Worm (Caenorhabditis elegans) whole organism, L2 larva: ENCODE results near the gene mob-2.

ENCODE experiments used
- C34F6.9 ChIP-seq: fragments of 150-350 bp; optimal IDR thresholded peaks from 2 replicates; lab custom pipeline; 2014; ENCODE audit warnings: missing biosample characterization, missing genetic modification characterization
- F13H6.1 ChIP-seq: sonication (generic microtip); optimal IDR thresholded peaks from 2 replicates; lab custom pipeline; 2016; ENCODE audit warnings: missing genetic modification characterization, missing compliant biosample characterization
- R02D3.7 ChIP-seq: fragments of 150-350 bp; optimal IDR thresholded peaks from 2 replicates; lab custom pipeline; 2014; ENCODE audit warnings: missing biosample characterization, missing genetic modification characterization
- Y55F3AM.14 ChIP-seq: fragments of 200-800 bp; sonication (Bioruptor generic); optimal IDR thresholded peaks from 2 replicates; lab custom pipeline; 2018; ENCODE audit warnings: mild to moderate bottlenecking, missing genetic modification characterization, missing compliant biosample characterization
- ZK546.5 ChIP-seq: sonication (generic microtip); optimal IDR thresholded peaks from 2 replicates; lab custom pipeline; 2017; ENCODE audit warnings: missing biosample characterization, missing genetic modification characterization
- alr-1 ChIP-seq: fragments of 150-350 bp; optimal IDR thresholded peaks from 2 replicates; lab custom pipeline; 2014; ENCODE audit warnings: missing biosample characterization, missing genetic modification characterization
- aly-2 ChIP-seq: fragments of 150-350 bp; optimal IDR thresholded peaks from 2 replicates; lab custom pipeline; 2014; ENCODE audit warnings: missing biosample characterization, missing genetic modification characterization
- ama-1 ChIP-seq: fragments of 150-350 bp; optimal IDR thresholded peaks from 2 replicates; lab custom pipeline; 2018; ENCODE audit warnings: inconsistent platforms
- blmp-1 ChIP-seq: sonication (generic microtip); optimal IDR thresholded peaks from 2 replicates; lab custom pipeline; 2017; ENCODE audit warnings: missing genetic modification characterization, mild to moderate bottlenecking, missing compliant biosample characterization, antibody characterized with exemption, moderate library complexity; ENCODE audit not compliant: insufficient read depth
- ceh-16 ChIP-seq: fragments of 150-350 bp; optimal IDR thresholded peaks from 2 replicates; lab custom pipeline; 2014; ENCODE audit warnings: missing biosample characterization, missing genetic modification characterization
- crh-2 ChIP-seq: sonication (generic microtip); optimal IDR thresholded peaks from 2 replicates; lab custom pipeline; 2017; ENCODE audit warnings: missing biosample characterization, missing genetic modification characterization
- dmd-4 ChIP-seq: sonication (generic microtip); optimal IDR thresholded peaks from 2 replicates; lab custom pipeline; 2017; ENCODE audit warnings: missing biosample characterization, missing genetic modification characterization
- elt-1 ChIP-seq: fragments of 150-350 bp; optimal IDR thresholded peaks from 2 replicates; lab custom pipeline; 2014; ENCODE audit warnings: missing biosample characterization, missing genetic modification characterization
- elt-3 ChIP-seq: sonication (generic microtip); optimal IDR thresholded peaks from 2 replicates; lab custom pipeline; 2017; ENCODE audit warnings: missing biosample characterization, missing genetic modification characterization
- fos-1 ChIP-seq: fragments of 150-350 bp; optimal IDR thresholded peaks from 2 replicates; lab custom pipeline; 2014; ENCODE audit warnings: missing biosample characterization, missing genetic modification characterization
- gmeb-1 ChIP-seq: fragments of 150-350 bp; optimal IDR thresholded peaks from 2 replicates; lab custom pipeline; 2014; ENCODE audit warnings: missing biosample characterization, missing genetic modification characterization
- lin-11 ChIP-seq: fragments of 150-350 bp; sonication (generic microtip); optimal IDR thresholded peaks from 2 replicates; lab custom pipeline; 2014; ENCODE audit warnings: missing biosample characterization, missing genetic modification characterization, inconsistent platforms, mixed read lengths
- lin-13 ChIP-seq: fragments of 150-350 bp; optimal IDR thresholded peaks from 2 replicates; lab custom pipeline; 2014; ENCODE audit warnings: missing biosample characterization, missing genetic modification reagents, missing genetic modification characterization
- lin-39 ChIP-seq: fragments of 150-350 bp; optimal IDR thresholded peaks from 2 replicates; lab custom pipeline; 2014; ENCODE audit warnings: missing biosample characterization, missing genetic modification reagents, missing genetic modification characterization
- lsy-2 ChIP-seq, 2 experiments: fragments of 150-350 bp in 1 of 2; sonication (generic microtip) in 1 of 2; optimal IDR thresholded peaks; 2 replicates each; lab custom pipeline; 2014 to 2017; ENCODE audit warnings: missing biosample characterization in 2 of 2, missing genetic modification characterization in 2 of 2
- mab-5 ChIP-seq: fragments of 150-350 bp; optimal IDR thresholded peaks from 2 replicates; lab custom pipeline; 2014; ENCODE audit warnings: missing biosample characterization, missing genetic modification characterization
- mbf-1 ChIP-seq: sonication (generic microtip); optimal IDR thresholded peaks from 2 replicates; lab custom pipeline; 2017; ENCODE audit warnings: missing biosample characterization, missing genetic modification characterization
- mdl-1 ChIP-seq, 2 experiments: fragments of 150-350 bp in 1 of 2; sonication (generic microtip) in 1 of 2; optimal IDR thresholded peaks; 2 replicates each; lab custom pipeline; 2017; ENCODE audit warnings: missing biosample characterization in 2 of 2, missing genetic modification characterization in 2 of 2
- nhr-10 ChIP-seq: sonication (generic microtip); optimal IDR thresholded peaks from 2 replicates; lab custom pipeline; 2017; ENCODE audit warnings: missing biosample characterization, missing genetic modification characterization
- nhr-11 ChIP-seq: fragments of 150-350 bp; optimal IDR thresholded peaks from 2 replicates; lab custom pipeline; 2014; ENCODE audit warnings: missing biosample characterization, missing genetic modification characterization
- nhr-12 ChIP-seq: fragments of 150-350 bp; optimal IDR thresholded peaks from 2 replicates; lab custom pipeline; 2014; ENCODE audit warnings: missing biosample characterization, missing genetic modification characterization
- nhr-21 ChIP-seq: fragments of 150-350 bp; optimal IDR thresholded peaks from 2 replicates; lab custom pipeline; 2014; ENCODE audit warnings: missing biosample characterization, missing genetic modification characterization
- nhr-237 ChIP-seq: fragments of 150-350 bp; optimal IDR thresholded peaks from 2 replicates; lab custom pipeline; 2014; ENCODE audit warnings: missing biosample characterization, missing genetic modification characterization
- nhr-25 ChIP-seq: fragments of 150-350 bp; sonication (generic microtip); optimal IDR thresholded peaks from 3 replicates; lab custom pipeline; 2014; ENCODE audit warnings: missing biosample characterization, missing genetic modification characterization
- nhr-6 ChIP-seq: fragments of 150-350 bp; optimal IDR thresholded peaks from 2 replicates; lab custom pipeline; 2014; ENCODE audit warnings: missing biosample characterization, missing genetic modification characterization
- nhr-77 ChIP-seq: fragments of 150-350 bp; optimal IDR thresholded peaks from 2 replicates; lab custom pipeline; 2014; ENCODE audit warnings: missing biosample characterization, missing genetic modification characterization
- peb-1 ChIP-seq: fragments of 150-350 bp; optimal IDR thresholded peaks from 2 replicates; lab custom pipeline; 2014; ENCODE audit warnings: missing biosample characterization, missing genetic modification characterization
- sem-4 ChIP-seq: fragments of 150-350 bp; optimal IDR thresholded peaks from 2 replicates; lab custom pipeline; 2014; ENCODE audit warnings: missing biosample characterization, missing genetic modification reagents, missing genetic modification characterization
- sma-3 ChIP-seq: sonication (generic microtip); optimal IDR thresholded peaks from 2 replicates; lab custom pipeline; 2016; ENCODE audit warnings: missing genetic modification reagents, missing genetic modification characterization, missing compliant biosample characterization
- sma-9 ChIP-seq, 2 experiments: fragments of 150-350 bp in 1 of 2; sonication (generic microtip) in 1 of 2; optimal IDR thresholded peaks; 2 replicates each; lab custom pipeline; 2014 to 2016; ENCODE audit warnings: missing genetic modification characterization in 2 of 2, mild to moderate bottlenecking in 1 of 2, missing biosample characterization in 1 of 2, missing compliant biosample characterization in 1 of 2, missing genetic modification reagents in 1 of 2, moderate library complexity in 1 of 2
- snpc-4 ChIP-seq: fragments of 150-350 bp; optimal IDR thresholded peaks from 2 replicates; lab custom pipeline; 2014; ENCODE audit warnings: missing biosample characterization, missing genetic modification characterization
- unc-39 ChIP-seq: fragments of 150-350 bp; optimal IDR thresholded peaks from 2 replicates; lab custom pipeline; 2014; ENCODE audit warnings: missing biosample characterization, missing genetic modification characterization
- unc-55 ChIP-seq: fragments of 150-350 bp; sonication (generic microtip); optimal IDR thresholded peaks from 3 replicates; lab custom pipeline; 2014; ENCODE audit warnings: missing biosample characterization, missing genetic modification reagents, missing genetic modification characterization
- unc-62 ChIP-seq: fragments of 150-350 bp; optimal IDR thresholded peaks from 2 replicates; lab custom pipeline; 2014; ENCODE audit warnings: missing biosample characterization, missing genetic modification reagents, missing genetic modification characterization
- zag-1 ChIP-seq: fragments of 150-350 bp; optimal IDR thresholded peaks from 2 replicates; lab custom pipeline; 2014; ENCODE audit warnings: missing biosample characterization, missing genetic modification characterization
- ztf-1 ChIP-seq: fragments of 200-800 bp; sonication (Bioruptor generic); conservative IDR thresholded peaks from 2 replicates; pipeline ENCODE4 v1.3.6; 2022; ENCODE audit warnings: missing genetic modification characterization, missing compliant biosample characterization
- ztf-11 ChIP-seq: sonication (generic microtip); optimal IDR thresholded peaks from 2 replicates; lab custom pipeline; 2017; ENCODE audit warnings: missing biosample characterization, missing genetic modification characterization
- ztf-4 ChIP-seq: fragments of 150-350 bp; optimal IDR thresholded peaks from 2 replicates; lab custom pipeline; 2014; ENCODE audit warnings: missing biosample characterization, missing genetic modification characterization

The mob-2 gene

ce11 chrX:13169975-13170374 lies at the start of gene mob-2:
Gene mob-2 (minus strand): TSS chrX:13170075.
- no peak for TF ChIP-seq elt-3
- TF ChIP-seq, all 48 proteins: peak for 0

ce11 chrX:13217940-13218339 lies 48.1 kb upstream of the mob-2 start:
- no peak for TF ChIP-seq gmeb-1 (tag; lab: Kevin White, UChicago)

- TF ChIP-seq peb-1 (no peak), nhr-237 (tag; lab: Kevin White, UChicago) (no peak), elt-1 (no peak), crh-2 (tag; lab: Kevin White, UChicago) (no peak), blmp-1 (tag; lab: Kevin White, UChicago) (no peak), lin-13 (GFP tag; lab: Kevin White, UChicago) (no peak), fos-1 (tag; lab: Kevin White, UChicago) (no peak), R02D3.7 (no peak), F13H6.1 (tag; lab: Kevin White, UChicago) (no peak), zag-1 (tag; lab: Kevin White, UChicago) (no peak)
- TF ChIP-seq, all 48 proteins: peak for 0
These were observed 46.9 kb upstream of the mob-2 start, which contains the start of gene R12H7.4 for ce11 chrX:13216802-13217201. Gene R12H7.4 (plus strand): TSS chrX:13217102.

ce11 chrX:13212528-13212927 lies 42.7 kb upstream of the mob-2 start:
- TF ChIP-seq nhr-21 (tag; lab: Kevin White, UChicago) (no peak), lin-39 (tag; lab: Kevin White, UChicago) (no peak), lsy-2 (tag; optimal IDR thresholded peaks at IDR 0.05; lab: Kevin White, UChicago) (no peak), unc-62 (GFP tag; lab: Kevin White, UChicago) (no peak), crh-2 (tag; lab: Kevin White, UChicago) (no peak), sma-9 (GFP tag; optimal IDR thresholded peaks at IDR 0.05; lab: Kevin White, UChicago) (no peak), sma-9 (tag; optimal IDR thresholded peaks at IDR 0.05; lab: Kevin White, UChicago) (no peak), unc-39 (tag; lab: Kevin White, UChicago) (no peak), F13H6.1 (tag; lab: Kevin White, UChicago) (no peak)

DNA sequence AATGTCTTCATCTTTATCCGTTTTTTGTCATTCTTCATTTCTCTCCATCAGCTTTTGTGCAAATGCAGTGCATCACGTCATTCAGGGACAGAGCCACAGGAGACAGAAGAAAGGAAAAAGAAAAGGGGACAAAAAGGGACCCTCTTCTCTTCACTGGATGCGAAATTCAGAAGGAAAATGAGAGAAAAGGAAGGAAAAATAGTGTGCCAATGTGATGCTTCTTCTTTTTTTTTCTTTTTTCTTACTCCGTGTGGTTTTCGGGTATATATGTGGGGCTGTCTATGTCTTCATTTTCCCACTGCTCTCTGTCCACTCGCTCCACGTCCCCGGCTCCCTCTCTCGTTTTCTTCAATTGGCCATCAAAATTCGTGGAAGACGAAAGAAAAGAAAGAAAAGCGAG lies 40.6 kb upstream of the mob-2 start:
- TF ChIP-seq ceh-16 (no peak), nhr-11 (tag; lab: Kevin White, UChicago) (no peak), nhr-6 (tag; lab: Kevin White, UChicago) (peak; percentile 28), mdl-1 (tag; optimal IDR thresholded peaks at IDR 0.05; lab: Kevin White, UChicago) (peak in 1 of 2 experiments; percentile 45), nhr-237 (tag; lab: Kevin White, UChicago) (no peak), nhr-77 (tag; lab: Kevin White, UChicago) (no peak), F13H6.1 (tag; lab: Kevin White, UChicago) (peak; percentile 68), sma-9 (GFP tag; optimal IDR thresholded peaks at IDR 0.05; lab: Kevin White, UChicago) (peak; percentile 71), sma-9 (tag; optimal IDR thresholded peaks at IDR 0.05; lab: Kevin White, UChicago) (no peak), ztf-1 (GFP tag; lab: Robert Waterston, UW) (no peak), alr-1 (tag; lab: Kevin White, UChicago) (no peak), sem-4 (tag; lab: Kevin White, UChicago) (peak; percentile 44), sma-3 (no peak), ama-1 (lab: Kevin White, UChicago) (no peak), C34F6.9 (tag; lab: Kevin White, UChicago) (peak; percentile 68), ZK546.5 (tag; lab: Kevin White, UChicago) (no peak), lin-39 (tag; lab: Kevin White, UChicago) (peak; percentile 31), lsy-2 (tag; optimal IDR thresholded peaks at IDR 0.05; lab: Kevin White, UChicago) (peak; percentile 4 to 67), elt-1 (no peak), elt-3 (no peak), R02D3.7 (no peak), zag-1 (tag; lab: Kevin White, UChicago) (peak; percentile 89), mab-5 (no peak), ztf-4 (tag; lab: Kevin White, UChicago) (no peak), lin-13 (GFP tag; lab: Kevin White, UChicago) (no peak), blmp-1 (tag; lab: Kevin White, UChicago) (no peak), snpc-4 (tag; lab: Kevin White, UChicago) (no peak), unc-55 (GFP tag; lab: Kevin White, UChicago) (peak; percentile 77), ztf-11 (tag; lab: Kevin White, UChicago) (no peak), lin-11 (peak; percentile 4), dmd-4 (tag; lab: Kevin White, UChicago) (no peak), nhr-10 (tag; lab: Kevin White, UChicago) (no peak), nhr-25 (tag; lab: Kevin White, UChicago) (no peak), peb-1 (no peak), Y55F3AM.14 (GFP tag; lab: Kevin White, UChicago) (peak; percentile 79), fos-1 (tag; lab: Kevin White, UChicago) (no peak), mbf-1 (tag; lab: Kevin White, UChicago) (no peak), aly-2 (tag; lab: Kevin White, UChicago) (no peak), nhr-12 (tag; lab: Kevin White, UChicago) (no peak), unc-62 (GFP tag; lab: Kevin White, UChicago) (no peak), unc-39 (tag; lab: Kevin White, UChicago) (no peak)
